Fruit fly (Drosophila melanogaster) whole organism, embryonic: ENCODE data around the gene Rab6.
A peak's percentile ranks its signal among the peaks of the same experiment; 100 is the strongest.

Experiments
- Asciz ChIP-seq: fragments of 200-800 bp; sonication (Bioruptor generic); optimal IDR thresholded peaks from 2 replicates; lab custom pipeline; 2017; ENCODE audit warnings: missing biosample characterization, mild to moderate bottlenecking, missing genetic modification characterization, missing genetic modification reagents
- CG10654 ChIP-seq: fragments of 200-800 bp; sonication (Bioruptor generic); optimal IDR thresholded peaks from 2 replicates; lab custom pipeline; 2016; ENCODE audit warnings: missing biosample characterization, missing genetic modification characterization
- CG10979 ChIP-seq: fragments of 200-800 bp; sonication (Bioruptor generic); optimal IDR thresholded peaks from 2 replicates; lab custom pipeline; 2018; ENCODE audit warnings: missing biosample characterization, mild to moderate bottlenecking, missing genetic modification characterization, moderate library complexity
- CG11560 ChIP-seq: fragments of 200-800 bp; sonication (Bioruptor generic); IDR thresholded peaks from 3 replicates; pipeline ENCODE4 v1.3.6; 2022; ENCODE audit warnings: missing biosample characterization, missing genetic modification characterization
- CG13424 ChIP-seq: fragments of 200-800 bp; sonication (Bioruptor generic); optimal IDR thresholded peaks from 2 replicates; lab custom pipeline; 2019; ENCODE audit warnings: missing biosample characterization, mild to moderate bottlenecking, missing genetic modification characterization, moderate library complexity
- CG13775 ChIP-seq: fragments of 200-800 bp; sonication (Bioruptor generic); optimal IDR thresholded peaks from 3 replicates; lab custom pipeline; 2017; ENCODE audit warnings: missing biosample characterization, mild to moderate bottlenecking, missing genetic modification characterization
- CG14710 ChIP-seq: fragments of 200-800 bp; sonication (Bioruptor generic); optimal IDR thresholded peaks from 3 replicates; lab custom pipeline; 2019; ENCODE audit warnings: missing biosample characterization, mild to moderate bottlenecking, missing genetic modification characterization, moderate library complexity
- CG1529 ChIP-seq: fragments of 200-800 bp; sonication (Bioruptor generic); optimal IDR thresholded peaks from 3 replicates; lab custom pipeline; 2018; ENCODE audit warnings: missing biosample characterization, missing genetic modification characterization
- CG18619 ChIP-seq: fragments of 200-800 bp; sonication (Bioruptor generic); optimal IDR thresholded peaks from 3 replicates; lab custom pipeline; 2017; ENCODE audit warnings: missing biosample characterization, mild to moderate bottlenecking, missing genetic modification characterization
- CG2199 ChIP-seq: fragments of 200-800 bp; sonication (Bioruptor generic); IDR thresholded peaks from 3 replicates; pipeline ENCODE4 v1.3.6; 2022; ENCODE audit warnings: missing biosample characterization, missing genetic modification characterization
- CG2712 ChIP-seq: fragments of 200-800 bp; optimal IDR thresholded peaks from 3 replicates; lab custom pipeline; 2019; ENCODE audit warnings: missing biosample characterization, mild to moderate bottlenecking, missing genetic modification characterization, moderate library complexity
- CG31441 ChIP-seq: fragments of 200-800 bp; sonication (Bioruptor generic); IDR thresholded peaks from 2 replicates; pipeline ENCODE4 v1.3.6; 2022; ENCODE audit warnings: missing biosample characterization, missing genetic modification characterization
- CG3163 ChIP-seq: fragments of 200-800 bp; sonication (Bioruptor generic); optimal IDR thresholded peaks from 3 replicates; lab custom pipeline; 2016; ENCODE audit warnings: missing biosample characterization, missing genetic modification characterization
- CG32532 ChIP-seq: fragments of 200-800 bp; sonication (Bioruptor generic); IDR thresholded peaks from 2 replicates; pipeline ENCODE4 v1.3.6; 2022; ENCODE audit warnings: missing biosample characterization, missing genetic modification characterization
- CG32772 ChIP-seq: fragments of 200-800 bp; sonication (Bioruptor generic); IDR thresholded peaks from 2 replicates; pipeline ENCODE4 v1.3.6; 2022; ENCODE audit warnings: missing biosample characterization, missing genetic modification characterization
- CG4404 ChIP-seq: fragments of 200-800 bp; sonication (Bioruptor generic); IDR thresholded peaks from 2 replicates; pipeline ENCODE4 v1.3.6; 2022; ENCODE audit warnings: missing biosample characterization, missing genetic modification characterization
- CG5180 ChIP-seq: fragments of 200-800 bp; sonication (Bioruptor generic); optimal IDR thresholded peaks from 3 replicates; lab custom pipeline; 2017; ENCODE audit warnings: missing biosample characterization, missing genetic modification characterization, mild to moderate bottlenecking, moderate library complexity, missing genetic modification reagents
- CG6854 ChIP-seq: fragments of 200-800 bp; sonication (Bioruptor generic); optimal IDR thresholded peaks from 3 replicates; lab custom pipeline; 2017; ENCODE audit warnings: missing biosample characterization, mild to moderate bottlenecking, missing genetic modification characterization
- CG7556 ChIP-seq: fragments of 200-800 bp; sonication (Bioruptor generic); optimal IDR thresholded peaks from 2 replicates; lab custom pipeline; 2017; ENCODE audit warnings: missing biosample characterization, mild to moderate bottlenecking, missing genetic modification characterization
- CG8089 ChIP-seq: fragments of 200-800 bp; sonication (Bioruptor generic); optimal IDR thresholded peaks from 3 replicates; lab custom pipeline; 2016; ENCODE audit warnings: missing biosample characterization, missing genetic modification characterization
- CG8924 ChIP-seq: fragments of 200-800 bp; optimal IDR thresholded peaks from 3 replicates; lab custom pipeline; 2019; ENCODE audit warnings: missing biosample characterization, mild to moderate bottlenecking, missing genetic modification characterization, moderate library complexity
- CoRest ChIP-seq: fragments of 200-800 bp; sonication (Bioruptor generic); optimal IDR thresholded peaks from 3 replicates; lab custom pipeline; 2018; ENCODE audit warnings: missing biosample characterization, mild to moderate bottlenecking, missing genetic modification characterization, moderate library complexity
- D ChIP-seq, 2 experiments: fragments of 200-800 bp in 1 of 2; fragments of >200 bp in 1 of 2; sonication (Bioruptor generic) in 1 of 2; optimal IDR thresholded peaks; 2 replicates in 1 of 2; 3 replicates in 1 of 2; lab custom pipeline; 2017; ENCODE audit warnings: mild to moderate bottlenecking in 1 of 2, missing biosample characterization in 1 of 2, missing genetic modification characterization in 1 of 2, missing genetic modification reagents in 1 of 2
- HmgD ChIP-seq: fragments of 200-800 bp; sonication (Bioruptor generic); optimal IDR thresholded peaks from 3 replicates; lab custom pipeline; 2016; ENCODE audit warnings: missing biosample characterization, missing genetic modification characterization
- Hmr ChIP-seq: fragments of 200-800 bp; sonication (Bioruptor generic); optimal IDR thresholded peaks from 3 replicates; lab custom pipeline; 2017; ENCODE audit warnings: mild to moderate bottlenecking, missing biosample characterization, missing genetic modification reagents, missing genetic modification characterization
- Lpt ChIP-seq: fragments of >200 bp; optimal IDR thresholded peaks from 2 replicates; lab custom pipeline; 2018; ENCODE audit warnings: missing biosample characterization, missing genetic modification characterization
- MESR4 ChIP-seq: fragments of 200-800 bp; sonication (Bioruptor generic); optimal IDR thresholded peaks from 2 replicates; lab custom pipeline; 2018; ENCODE audit warnings: missing biosample characterization, mild to moderate bottlenecking, missing genetic modification characterization, moderate library complexity
- NC2β ChIP-seq: fragments of 200-800 bp; sonication (Bioruptor generic); optimal IDR thresholded peaks from 2 replicates; lab custom pipeline; 2016; ENCODE audit warnings: missing biosample characterization, missing genetic modification characterization
- Nf-YA ChIP-seq: fragments of 200-800 bp; sonication (Bioruptor generic); IDR thresholded peaks from 2 replicates; pipeline ENCODE4 v1.3.6; 2022; ENCODE audit warnings: missing biosample characterization, missing genetic modification characterization
- Scr ChIP-seq: fragments of 200-800 bp; sonication (Bioruptor generic); IDR thresholded peaks from 2 replicates; pipeline ENCODE4 v1.3.6; 2022; ENCODE audit warnings: missing biosample characterization, missing genetic modification characterization; ENCODE audit not compliant: partially characterized antibody
- Sox100B ChIP-seq: fragments of 200-800 bp; sonication (Bioruptor generic); optimal IDR thresholded peaks from 3 replicates; lab custom pipeline; 2018; ENCODE audit warnings: missing biosample characterization, mild to moderate bottlenecking, missing genetic modification characterization
- Spps ChIP-seq: fragments of 200-800 bp; sonication (Bioruptor generic); optimal IDR thresholded peaks from 2 replicates; lab custom pipeline; 2018; ENCODE audit warnings: missing biosample characterization, mild to moderate bottlenecking, missing genetic modification characterization
- Xrp1 ChIP-seq: fragments of 200-800 bp; sonication (Bioruptor generic); IDR thresholded peaks from 2 replicates; pipeline ENCODE4 v1.3.6; 2022; ENCODE audit warnings: missing biosample characterization, missing genetic modification characterization
- az2 ChIP-seq: fragments of 200-800 bp; sonication (Bioruptor generic); optimal IDR thresholded peaks from 3 replicates; lab custom pipeline; 2016; ENCODE audit warnings: missing biosample characterization, missing genetic modification characterization
- chm ChIP-seq: fragments of 200-800 bp; sonication (Bioruptor generic); IDR thresholded peaks from 2 replicates; pipeline ENCODE4 v1.3.6; 2022; ENCODE audit warnings: missing biosample characterization, missing genetic modification characterization
- chn ChIP-seq: fragments of 200-800 bp; sonication (Bioruptor generic); optimal IDR thresholded peaks from 2 replicates; lab custom pipeline; 2016; ENCODE audit warnings: missing biosample characterization, missing genetic modification characterization
- fru ChIP-seq: fragments of >200 bp; optimal IDR thresholded peaks from 2 replicates; lab custom pipeline; 2017
- fu2 ChIP-seq: fragments of 200-800 bp; sonication (Bioruptor generic); optimal IDR thresholded peaks from 2 replicates; lab custom pipeline; 2016; ENCODE audit warnings: missing biosample characterization, missing genetic modification characterization
- gcm2 ChIP-seq: fragments of 200-800 bp; sonication (Bioruptor generic); optimal IDR thresholded peaks from 2 replicates; lab custom pipeline; 2016; ENCODE audit warnings: missing biosample characterization, missing genetic modification characterization
- h ChIP-seq: fragments of >200 bp; optimal IDR thresholded peaks from 2 replicates; lab custom pipeline; 2017
- her ChIP-seq: fragments of 200-800 bp; sonication (Bioruptor generic); optimal IDR thresholded peaks from 2 replicates; lab custom pipeline; 2016; ENCODE audit warnings: missing biosample characterization, missing genetic modification characterization
- nerfin-1 ChIP-seq: fragments of 200-800 bp; sonication (Bioruptor generic); optimal IDR thresholded peaks from 3 replicates; lab custom pipeline; 2019; ENCODE audit warnings: missing biosample characterization, mild to moderate bottlenecking, missing genetic modification characterization, moderate library complexity
- sim ChIP-seq: fragments of 200-800 bp; sonication (Bioruptor generic); IDR thresholded peaks from 2 replicates; pipeline ENCODE4 v1.3.6; 2022; ENCODE audit warnings: missing biosample characterization, missing genetic modification characterization
- sisA ChIP-seq: fragments of 200-800 bp; sonication (Bioruptor generic); IDR thresholded peaks from 2 replicates; pipeline ENCODE4 v1.3.6; 2022; ENCODE audit warnings: missing biosample characterization, missing genetic modification characterization
- sqz ChIP-seq: fragments of 200-800 bp; sonication (Bioruptor generic); optimal IDR thresholded peaks from 3 replicates; lab custom pipeline; 2018; ENCODE audit warnings: missing biosample characterization, mild to moderate bottlenecking, missing genetic modification characterization
- tio ChIP-seq: fragments of 200-800 bp; sonication (Bioruptor generic); optimal IDR thresholded peaks from 2 replicates; lab custom pipeline; 2017; ENCODE audit warnings: missing biosample characterization, missing genetic modification characterization, inconsistent platforms
- tll ChIP-seq, 2 experiments: fragments of 200-800 bp in 1 of 2; fragments of >200 bp in 1 of 2; sonication (Bioruptor generic) in 1 of 2; optimal IDR thresholded peaks; 2 replicates each; lab custom pipeline; 2017 to 2019; ENCODE audit warnings: missing biosample characterization in 2 of 2, missing genetic modification characterization in 2 of 2, mild to moderate bottlenecking in 1 of 2, moderate library complexity in 1 of 2
- toy ChIP-seq: fragments of 200-800 bp; sonication (Bioruptor generic); IDR thresholded peaks from 2 replicates; pipeline ENCODE4 v1.3.6; 2022; ENCODE audit warnings: missing biosample characterization, missing genetic modification characterization
- z ChIP-seq: fragments of 200-800 bp; sonication (Bioruptor generic); IDR thresholded peaks from 3 replicates; pipeline ENCODE4 v1.3.6; 2022; ENCODE audit warnings: missing biosample characterization, missing genetic modification characterization
- zen ChIP-seq: fragments of 200-800 bp; sonication (Bioruptor generic); optimal IDR thresholded peaks from 3 replicates; lab custom pipeline; 2018; ENCODE audit warnings: missing biosample characterization, mild to moderate bottlenecking, missing genetic modification characterization, moderate library complexity
- zfh1 ChIP-seq: fragments of 200-800 bp; sonication (Bioruptor generic); IDR thresholded peaks from 3 replicates; pipeline ENCODE4 v1.3.6; 2022; ENCODE audit warnings: missing biosample characterization, missing genetic modification characterization

Rab6 gene

DNA sequence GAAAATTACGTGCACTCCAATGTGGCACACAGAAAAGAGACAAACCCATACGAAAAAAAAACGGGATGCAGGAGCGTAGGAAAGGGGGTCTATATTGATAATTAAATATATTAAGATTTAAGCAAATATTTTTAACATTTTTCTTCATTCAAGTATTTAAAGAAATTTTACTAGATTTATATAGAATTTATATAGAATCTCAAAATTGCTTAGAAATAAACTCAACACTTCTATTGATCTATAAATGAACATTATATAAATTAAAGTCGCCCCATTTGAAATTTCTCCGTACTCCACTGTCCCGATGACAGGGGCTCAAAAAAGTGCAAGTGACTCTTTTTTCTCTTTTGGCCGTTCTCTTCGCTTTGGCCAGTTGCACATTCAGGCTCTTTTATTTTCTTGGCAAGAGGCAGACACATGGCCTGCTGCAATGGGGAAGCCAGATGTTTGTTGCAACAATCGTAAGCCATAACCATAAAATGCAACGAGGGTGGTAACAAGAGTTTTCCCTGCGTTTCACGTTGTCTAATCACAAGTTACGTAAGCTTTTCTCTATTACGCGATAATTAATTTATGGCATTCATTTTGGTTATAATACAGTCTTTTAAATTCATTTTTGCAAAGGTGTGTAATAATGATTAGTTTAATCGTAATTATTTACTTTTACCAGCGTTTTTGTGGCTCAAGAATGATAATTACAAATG, 43.1 kb downstream of the Rab6 start (continued):
- TF ChIP-seq CG6854: no peak
- TF ChIP-seq CG18619 (GFP tag; lab: Kevin White, UChicago): no peak
- no peak for TF ChIP-seq sisA (GFP tag; lab: Robert Waterston, UW)
- TF ChIP-seq zfh1: no peak
- peak; percentile 38 for TF ChIP-seq CG7556 (GFP tag; lab: Kevin White, UChicago)
- TF ChIP-seq nerfin-1 (tag; lab: Kevin White, UChicago): peak; percentile 47
- TF ChIP-seq chn (GFP tag; lab: Kevin White, UChicago): no peak
- peak; percentile 27 for TF ChIP-seq Asciz (GFP tag; lab: Kevin White, UChicago)
- no peak for TF ChIP-seq CG32532 (GFP tag; lab: Robert Waterston, UW)
- no peak for TF ChIP-seq Sox100B (GFP tag; lab: Kevin White, UChicago)
- TF ChIP-seq az2: peak; percentile 32
- peak; percentile 75 for TF ChIP-seq Xrp1 (GFP tag; lab: Robert Waterston, UW)
- TF ChIP-seq tio (GFP tag; lab: Kevin White, UChicago): no peak
- TF ChIP-seq CG13424 (tag; lab: Kevin White, UChicago): peak; percentile 44
- TF ChIP-seq CG10979: peak; percentile 82
- TF ChIP-seq fu2 (GFP tag; lab: Kevin White, UChicago): no peak
- peak; percentile 68 for TF ChIP-seq CG31441 (GFP tag; lab: Robert Waterston, UW)
- TF ChIP-seq tll (GFP tag; optimal IDR thresholded peaks at IDR 0.05; lab: Kevin White, UChicago): no peak
- TF ChIP-seq Nf-YA (GFP tag; lab: Robert Waterston, UW): no peak
- TF ChIP-seq CG8924 (tag; lab: Kevin White, UChicago): peak; percentile 53
- TF ChIP-seq CG2712 (tag; lab: Kevin White, UChicago): peak; percentile 75
- TF ChIP-seq Hmr: no peak
- peak; percentile 46 for TF ChIP-seq Spps (tag; lab: Kevin White, UChicago)
- no peak for TF ChIP-seq sim (GFP tag; lab: Robert Waterston, UW)
- no peak for TF ChIP-seq CG11560 (tag; lab: Robert Waterston, UW)
- TF ChIP-seq toy (GFP tag; lab: Robert Waterston, UW): no peak
- no peak for TF ChIP-seq NC2β (GFP tag; lab: Kevin White, UChicago)
- TF ChIP-seq CG10654: no peak
- no peak for TF ChIP-seq CG5180 (GFP tag; lab: Kevin White, UChicago)
- TF ChIP-seq CG13775 (GFP tag; lab: Kevin White, UChicago): peak; percentile 12
- no peak for TF ChIP-seq Lpt (GFP tag; lab: Kevin White, UChicago)
- TF ChIP-seq Scr (GFP tag; lab: Robert Waterston, UW): no peak
- TF ChIP-seq sqz (GFP tag; lab: Kevin White, UChicago): peak; percentile 89
- peak; percentile 71 for TF ChIP-seq CG14710
- TF ChIP-seq CG8089 (GFP tag; lab: Kevin White, UChicago): no peak
- no peak for TF ChIP-seq z (GFP tag; lab: Robert Waterston, UW)
- no peak for TF ChIP-seq fru (lab: Kevin White, UChicago)
- peak; percentile 5 for TF ChIP-seq zen
- no peak; the same call in 1 of the 2 replicates for TF ChIP-seq CG32772 (GFP tag; lab: Robert Waterston, UW)
- no peak for TF ChIP-seq HmgD (GFP tag; lab: Kevin White, UChicago)
- no peak for TF ChIP-seq CG2199
- no peak for TF ChIP-seq gcm2
- no peak for TF ChIP-seq MESR4 (GFP tag; lab: Kevin White, UChicago)
- peak; percentile 71 for TF ChIP-seq CG3163 (GFP tag; lab: Kevin White, UChicago)
- no peak for TF ChIP-seq h (lab: Kevin White, UChicago)
- peak; percentile 48 for TF ChIP-seq CoRest (tag; lab: Kevin White, UChicago)
- no peak for TF ChIP-seq chm
- TF ChIP-seq D (optimal IDR thresholded peaks at IDR 0.05; lab: Kevin White, UChicago): no peak
- peak; percentile 46 for TF ChIP-seq D (GFP tag; optimal IDR thresholded peaks at IDR 0.05; lab: Kevin White, UChicago)
- peak; percentile 24 for TF ChIP-seq CG1529
- no peak for TF ChIP-seq her (GFP tag; lab: Kevin White, UChicago)
- TF ChIP-seq CG4404 (GFP tag; lab: Robert Waterston, UW): 0 out of 2 replicates have a peak, but pooled peaks have one; percentile 39
